Worm (Caenorhabditis elegans): ENCODE results near the gene C50E10.1.

DNA sequence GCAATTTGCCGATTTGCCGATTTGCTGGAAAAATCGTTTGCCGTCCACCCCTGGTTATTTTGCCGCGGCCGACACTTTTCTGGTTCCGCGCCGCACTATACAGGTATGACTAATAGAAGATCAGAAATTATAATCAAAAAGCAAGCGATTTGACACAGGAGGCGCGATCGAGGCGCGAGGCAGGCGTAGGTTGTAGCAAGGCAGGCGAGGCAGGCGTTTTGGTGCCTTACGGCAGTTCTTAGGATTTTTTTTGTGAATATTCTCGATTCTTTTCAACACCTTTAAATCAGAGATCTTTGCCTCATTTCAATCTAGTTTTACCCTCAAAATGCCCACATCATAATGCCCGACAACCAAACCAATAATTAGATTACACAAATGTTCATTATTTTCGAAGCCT is 21.9 kb upstream of the C50E10.1 start, which contains the start of gene sre-56:
- TF ChIP-seq ces-1 (GFP tag; optimal IDR thresholded peaks at IDR 0.05) (no peak), C04F5.9 (tag; optimal IDR thresholded peaks at IDR 0.05) (no peak), isw-1 (GFP tag; IDR thresholded peaks at IDR 0.05) (no peak), lin-39 (tag; optimal IDR thresholded peaks at IDR 0.05) (no peak), mdl-1 (tag; optimal IDR thresholded peaks at IDR 0.05) (no peak), ztf-4 (tag; optimal IDR thresholded peaks at IDR 0.05) (no peak), jun-1 (tag; optimal IDR thresholded peaks at IDR 0.05) (no peak), ama-1 (optimal IDR thresholded peaks at IDR 0.05) (no peak), zag-1 (tag; optimal IDR thresholded peaks at IDR 0.05) (no peak), aly-2 (tag; optimal IDR thresholded peaks at IDR 0.05) (no peak), lin-35 (GFP tag; optimal IDR thresholded peaks at IDR 0.05) (no peak), unc-30 (tag; optimal IDR thresholded peaks at IDR 0.05) (no peak), nhr-20 (tag; optimal IDR thresholded peaks at IDR 0.05) (no peak)

Measured in whole organism, L1 larva.